Worm (Caenorhabditis elegans): ENCODE measurements around the gene T27A10.5.

- TF ChIP-seq flt-1 (GFP tag; IDR thresholded peaks at IDR 0.05), result no peak
- TF ChIP-seq ref-1 (GFP tag; conservative IDR thresholded peaks at IDR 0.05), result no peak
- no peak for TF ChIP-seq ztf-23 (GFP tag; IDR thresholded peaks at IDR 0.05)
Observed at ce11 chrX:3623162-3623561, 49.8 kb upstream of the T27A10.5 start, which contains the start of gene C18B2.2.

Measured in whole organism, midembryonic.